Worm (Caenorhabditis elegans) whole organism, L2 larva: ENCODE measurements around the gene F21C10.19.

ENCODE experiments used
- C34F6.9 ChIP-seq: fragments of 150-350 bp; optimal IDR thresholded peaks from 2 replicates; lab custom pipeline; 2014; ENCODE audit warnings: missing biosample characterization, missing genetic modification characterization
- F13H6.1 ChIP-seq: sonication (generic microtip); optimal IDR thresholded peaks from 2 replicates; lab custom pipeline; 2016; ENCODE audit warnings: missing genetic modification characterization, missing compliant biosample characterization
- R02D3.7 ChIP-seq: fragments of 150-350 bp; optimal IDR thresholded peaks from 2 replicates; lab custom pipeline; 2014; ENCODE audit warnings: missing biosample characterization, missing genetic modification characterization
- Y55F3AM.14 ChIP-seq: fragments of 200-800 bp; sonication (Bioruptor generic); optimal IDR thresholded peaks from 2 replicates; lab custom pipeline; 2018; ENCODE audit warnings: mild to moderate bottlenecking, missing genetic modification characterization, missing compliant biosample characterization
- ZK546.5 ChIP-seq: sonication (generic microtip); optimal IDR thresholded peaks from 2 replicates; lab custom pipeline; 2017; ENCODE audit warnings: missing biosample characterization, missing genetic modification characterization
- aly-2 ChIP-seq: fragments of 150-350 bp; optimal IDR thresholded peaks from 2 replicates; lab custom pipeline; 2014; ENCODE audit warnings: missing biosample characterization, missing genetic modification characterization
- ama-1 ChIP-seq: fragments of 150-350 bp; optimal IDR thresholded peaks from 2 replicates; lab custom pipeline; 2018; ENCODE audit warnings: inconsistent platforms
- blmp-1 ChIP-seq: sonication (generic microtip); optimal IDR thresholded peaks from 2 replicates; lab custom pipeline; 2017; ENCODE audit warnings: missing genetic modification characterization, mild to moderate bottlenecking, missing compliant biosample characterization, antibody characterized with exemption, moderate library complexity; ENCODE audit not compliant: insufficient read depth
- ceh-16 ChIP-seq: fragments of 150-350 bp; optimal IDR thresholded peaks from 2 replicates; lab custom pipeline; 2014; ENCODE audit warnings: missing biosample characterization, missing genetic modification characterization
- ceh-82 ChIP-seq: fragments of 150-350 bp; optimal IDR thresholded peaks from 2 replicates; lab custom pipeline; 2014; ENCODE audit warnings: missing biosample characterization, missing genetic modification characterization
- dmd-4 ChIP-seq: sonication (generic microtip); optimal IDR thresholded peaks from 2 replicates; lab custom pipeline; 2017; ENCODE audit warnings: missing biosample characterization, missing genetic modification characterization
- elt-1 ChIP-seq: fragments of 150-350 bp; optimal IDR thresholded peaks from 2 replicates; lab custom pipeline; 2014; ENCODE audit warnings: missing biosample characterization, missing genetic modification characterization
- elt-3 ChIP-seq: sonication (generic microtip); optimal IDR thresholded peaks from 2 replicates; lab custom pipeline; 2017; ENCODE audit warnings: missing biosample characterization, missing genetic modification characterization
- fos-1 ChIP-seq: fragments of 150-350 bp; optimal IDR thresholded peaks from 2 replicates; lab custom pipeline; 2014; ENCODE audit warnings: missing biosample characterization, missing genetic modification characterization
- gmeb-1 ChIP-seq: fragments of 150-350 bp; optimal IDR thresholded peaks from 2 replicates; lab custom pipeline; 2014; ENCODE audit warnings: missing biosample characterization, missing genetic modification characterization
- lin-11 ChIP-seq: fragments of 150-350 bp; sonication (generic microtip); optimal IDR thresholded peaks from 2 replicates; lab custom pipeline; 2014; ENCODE audit warnings: missing biosample characterization, missing genetic modification characterization, inconsistent platforms, mixed read lengths
- lin-13 ChIP-seq: fragments of 150-350 bp; optimal IDR thresholded peaks from 2 replicates; lab custom pipeline; 2014; ENCODE audit warnings: missing biosample characterization, missing genetic modification reagents, missing genetic modification characterization
- lsy-2 ChIP-seq, 2 experiments: fragments of 150-350 bp in 1 of 2; sonication (generic microtip) in 1 of 2; optimal IDR thresholded peaks; 2 replicates each; lab custom pipeline; 2014 to 2017; ENCODE audit warnings: missing biosample characterization in 2 of 2, missing genetic modification characterization in 2 of 2
- mab-5 ChIP-seq: fragments of 150-350 bp; optimal IDR thresholded peaks from 2 replicates; lab custom pipeline; 2014; ENCODE audit warnings: missing biosample characterization, missing genetic modification characterization
- mbf-1 ChIP-seq: sonication (generic microtip); optimal IDR thresholded peaks from 2 replicates; lab custom pipeline; 2017; ENCODE audit warnings: missing biosample characterization, missing genetic modification characterization
- mdl-1 ChIP-seq, 2 experiments: fragments of 150-350 bp in 1 of 2; sonication (generic microtip) in 1 of 2; optimal IDR thresholded peaks; 2 replicates each; lab custom pipeline; 2017; ENCODE audit warnings: missing biosample characterization in 2 of 2, missing genetic modification characterization in 2 of 2
- nhr-10 ChIP-seq: sonication (generic microtip); optimal IDR thresholded peaks from 2 replicates; lab custom pipeline; 2017; ENCODE audit warnings: missing biosample characterization, missing genetic modification characterization
- nhr-129 ChIP-seq: fragments of 150-350 bp; optimal IDR thresholded peaks from 2 replicates; lab custom pipeline; 2014; ENCODE audit warnings: missing biosample characterization, missing genetic modification characterization
- nhr-21 ChIP-seq: fragments of 150-350 bp; optimal IDR thresholded peaks from 2 replicates; lab custom pipeline; 2014; ENCODE audit warnings: missing biosample characterization, missing genetic modification characterization
- nhr-23 ChIP-seq: fragments of 150-350 bp; optimal IDR thresholded peaks from 2 replicates; lab custom pipeline; 2014; ENCODE audit warnings: missing biosample characterization, missing genetic modification reagents, missing genetic modification characterization
- nhr-237 ChIP-seq: fragments of 150-350 bp; optimal IDR thresholded peaks from 2 replicates; lab custom pipeline; 2014; ENCODE audit warnings: missing biosample characterization, missing genetic modification characterization
- nhr-25 ChIP-seq: fragments of 150-350 bp; sonication (generic microtip); optimal IDR thresholded peaks from 3 replicates; lab custom pipeline; 2014; ENCODE audit warnings: missing biosample characterization, missing genetic modification characterization
- nhr-6 ChIP-seq: fragments of 150-350 bp; optimal IDR thresholded peaks from 2 replicates; lab custom pipeline; 2014; ENCODE audit warnings: missing biosample characterization, missing genetic modification characterization
- nhr-77 ChIP-seq: fragments of 150-350 bp; optimal IDR thresholded peaks from 2 replicates; lab custom pipeline; 2014; ENCODE audit warnings: missing biosample characterization, missing genetic modification characterization
- sem-4 ChIP-seq: fragments of 150-350 bp; optimal IDR thresholded peaks from 2 replicates; lab custom pipeline; 2014; ENCODE audit warnings: missing biosample characterization, missing genetic modification reagents, missing genetic modification characterization
- skn-1 ChIP-seq: sonication (generic microtip); optimal IDR thresholded peaks from 2 replicates; lab custom pipeline; 2017; ENCODE audit warnings: missing biosample characterization, missing genetic modification characterization
- sma-3 ChIP-seq: sonication (generic microtip); optimal IDR thresholded peaks from 2 replicates; lab custom pipeline; 2016; ENCODE audit warnings: missing genetic modification reagents, missing genetic modification characterization, missing compliant biosample characterization
- sma-9 ChIP-seq, 2 experiments: fragments of 150-350 bp in 1 of 2; sonication (generic microtip) in 1 of 2; optimal IDR thresholded peaks; 2 replicates each; lab custom pipeline; 2014 to 2016; ENCODE audit warnings: missing genetic modification characterization in 2 of 2, mild to moderate bottlenecking in 1 of 2, missing biosample characterization in 1 of 2, missing compliant biosample characterization in 1 of 2, missing genetic modification reagents in 1 of 2, moderate library complexity in 1 of 2
- snpc-4 ChIP-seq: fragments of 150-350 bp; optimal IDR thresholded peaks from 2 replicates; lab custom pipeline; 2014; ENCODE audit warnings: missing biosample characterization, missing genetic modification characterization
- unc-39 ChIP-seq: fragments of 150-350 bp; optimal IDR thresholded peaks from 2 replicates; lab custom pipeline; 2014; ENCODE audit warnings: missing biosample characterization, missing genetic modification characterization
- unc-55 ChIP-seq: fragments of 150-350 bp; sonication (generic microtip); optimal IDR thresholded peaks from 3 replicates; lab custom pipeline; 2014; ENCODE audit warnings: missing biosample characterization, missing genetic modification reagents, missing genetic modification characterization
- unc-62 ChIP-seq: fragments of 150-350 bp; optimal IDR thresholded peaks from 2 replicates; lab custom pipeline; 2014; ENCODE audit warnings: missing biosample characterization, missing genetic modification reagents, missing genetic modification characterization
- zag-1 ChIP-seq: fragments of 150-350 bp; optimal IDR thresholded peaks from 2 replicates; lab custom pipeline; 2014; ENCODE audit warnings: missing biosample characterization, missing genetic modification characterization
- ztf-11 ChIP-seq: sonication (generic microtip); optimal IDR thresholded peaks from 2 replicates; lab custom pipeline; 2017; ENCODE audit warnings: missing biosample characterization, missing genetic modification characterization
- ztf-4 ChIP-seq: fragments of 150-350 bp; optimal IDR thresholded peaks from 2 replicates; lab custom pipeline; 2014; ENCODE audit warnings: missing biosample characterization, missing genetic modification characterization

The F21C10.19 gene

ce11 chrV:9085845-9086244 is 45.0 kb upstream of the F21C10.19 start (continued):
- TF ChIP-seq ceh-16 (tag; lab: Kevin White, UChicago) (no peak), sem-4 (tag; lab: Kevin White, UChicago) (no peak), skn-1 (tag; lab: Kevin White, UChicago) (no peak), sma-3 (peak; percentile 92), aly-2 (tag; lab: Kevin White, UChicago) (no peak)

- TF ChIP-seq C34F6.9 (tag; lab: Kevin White, UChicago) (peak; percentile 47), ama-1 (lab: Kevin White, UChicago) (peak; percentile 96), mbf-1 (tag; lab: Kevin White, UChicago) (no peak)
These were observed 42.1 kb upstream of the F21C10.19 start for ce11 chrV:9088758-9089157.

DNA sequence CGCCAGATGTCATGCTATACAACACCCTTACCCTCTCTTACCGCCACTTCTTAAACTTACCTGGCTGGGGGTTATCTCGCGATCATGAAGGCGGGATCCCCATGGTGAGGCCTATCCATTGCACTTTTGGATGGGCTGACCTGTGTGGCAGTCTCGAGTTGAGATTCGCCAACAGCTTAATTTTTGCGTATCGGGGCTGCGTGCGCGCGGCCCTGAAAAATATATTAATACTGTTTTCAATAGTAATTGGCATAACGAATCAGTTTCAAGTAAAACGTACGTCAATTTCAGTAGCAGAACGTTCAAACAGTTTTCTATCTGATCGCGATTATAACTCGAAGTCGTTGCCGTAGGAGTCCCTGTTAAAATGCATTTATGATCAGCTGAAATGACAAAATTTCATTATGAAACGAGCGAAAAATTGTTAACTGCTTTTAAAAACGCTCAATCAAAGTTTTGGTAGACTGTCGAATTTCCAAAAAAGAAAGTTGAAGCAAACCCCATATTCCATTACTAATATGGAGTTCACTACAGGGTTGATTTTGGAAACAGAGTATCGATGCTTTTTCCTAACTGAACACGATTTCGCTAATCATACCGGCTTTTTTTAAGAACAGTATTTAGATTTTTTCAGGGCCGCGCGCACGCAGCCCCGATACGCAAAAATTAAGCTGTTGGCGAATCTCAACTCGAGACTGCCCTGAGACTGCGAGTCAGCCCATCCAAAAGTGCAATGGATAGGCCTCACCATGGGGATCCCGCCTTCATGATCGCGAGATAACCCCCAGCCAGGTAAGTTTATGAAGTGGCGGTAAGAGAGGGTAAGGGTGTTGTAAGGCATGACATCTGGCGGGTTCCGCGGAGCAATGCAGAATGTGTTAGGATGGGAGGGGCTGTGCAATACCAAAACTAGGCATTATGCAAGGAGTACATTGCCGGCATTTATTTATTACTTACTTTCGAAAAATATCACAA is 39.8 kb upstream of the F21C10.19 start:
- TF ChIP-seq snpc-4 (tag; lab: Kevin White, UChicago), result peak; percentile 18

ce11 chrV:9092209-9092608 is 38.7 kb upstream of the F21C10.19 start, which contains the start of gene T27E4.1:
T27E4.1 (plus strand) TSS chrV:9092345.
- TF ChIP-seq nhr-129 (tag; lab: Kevin White, UChicago) (peak; percentile 24), ztf-11 (tag; lab: Kevin White, UChicago) (no peak), nhr-21 (no peak), zag-1 (tag; lab: Kevin White, UChicago) (peak; percentile 53), lin-13 (GFP tag; lab: Kevin White, UChicago) (no peak), dmd-4 (tag; lab: Kevin White, UChicago) (no peak), Y55F3AM.14 (no peak), lsy-2 (tag; optimal IDR thresholded peaks at IDR 0.05; lab: Kevin White, UChicago) (peak in 1 of 2 experiments; percentile 4), F13H6.1 (tag; lab: Kevin White, UChicago) (no peak), aly-2 (tag; lab: Kevin White, UChicago) (no peak), C34F6.9 (tag; lab: Kevin White, UChicago) (peak; percentile 40), sma-9 (GFP tag; optimal IDR thresholded peaks at IDR 0.05; lab: Kevin White, UChicago) (peak; percentile 28), sma-9 (tag; optimal IDR thresholded peaks at IDR 0.05; lab: Kevin White, UChicago) (no peak), unc-55 (GFP tag; lab: Kevin White, UChicago) (peak; percentile 53), ztf-4 (tag; lab: Kevin White, UChicago) (no peak), nhr-25 (tag; lab: Kevin White, UChicago) (no peak), lin-11 (tag; lab: Kevin White, UChicago) (no peak), ceh-82 (no peak), nhr-23 (tag; lab: Kevin White, UChicago) (no peak), nhr-77 (tag; lab: Kevin White, UChicago) (no peak), gmeb-1 (no peak), blmp-1 (tag; lab: Kevin White, UChicago) (no peak), unc-39 (no peak), fos-1 (tag; lab: Kevin White, UChicago) (no peak), elt-3 (tag; lab: Kevin White, UChicago) (no peak), snpc-4 (tag; lab: Kevin White, UChicago) (no peak), nhr-6 (tag; lab: Kevin White, UChicago) (no peak), R02D3.7 (no peak), ZK546.5 (tag; lab: Kevin White, UChicago) (no peak), mab-5 (no peak), elt-1 (tag; lab: Kevin White, UChicago) (no peak), unc-62 (GFP tag; lab: Kevin White, UChicago) (no peak), mbf-1 (tag; lab: Kevin White, UChicago) (no peak), sma-3 (no peak), mdl-1 (tag; optimal IDR thresholded peaks at IDR 0.05; lab: Kevin White, UChicago) (no peak), nhr-10 (no peak), nhr-237 (no peak)
- TF ChIP-seq, all 48 proteins: peak for 6
